Fruit fly (Drosophila melanogaster) whole organism, embryonic: ENCODE results near the gene CG4660.

Experiments used
- Aef1 ChIP-seq: fragments of 200-800 bp; sonication (Bioruptor generic); IDR thresholded peaks from 3 replicates; pipeline ENCODE4 v1.3.6; 2022; ENCODE audit warnings: missing biosample characterization, missing genetic modification characterization
- Asciz ChIP-seq: fragments of 200-800 bp; sonication (Bioruptor generic); optimal IDR thresholded peaks from 2 replicates; lab custom pipeline; 2017; ENCODE audit warnings: missing biosample characterization, mild to moderate bottlenecking, missing genetic modification characterization, missing genetic modification reagents
- B-H1 ChIP-seq: fragments of 200-800 bp; sonication (Bioruptor generic); IDR thresholded peaks from 3 replicates; pipeline ENCODE4 v1.3.6; 2022; ENCODE audit warnings: missing biosample characterization, missing genetic modification characterization
- CG10147 ChIP-seq: fragments of 200-800 bp; sonication (Bioruptor generic); optimal IDR thresholded peaks from 2 replicates; lab custom pipeline; 2019; ENCODE audit warnings: missing biosample characterization, mild to moderate bottlenecking, missing genetic modification characterization, moderate library complexity
- CG1024 ChIP-seq: fragments of 200-800 bp; sonication (Bioruptor generic); IDR thresholded peaks from 2 replicates; pipeline ENCODE4 v1.3.6; 2022; ENCODE audit warnings: missing biosample characterization, missing genetic modification characterization
- CG11247 ChIP-seq: fragments of 200-800 bp; sonication (Bioruptor generic); IDR thresholded peaks from 2 replicates; pipeline ENCODE4 v1.3.6; 2022; ENCODE audit warnings: missing biosample characterization, missing genetic modification characterization
- CG11398 ChIP-seq: fragments of 200-800 bp; sonication (Bioruptor generic); optimal IDR thresholded peaks from 2 replicates; lab custom pipeline; 2016; ENCODE audit warnings: missing biosample characterization, missing genetic modification characterization
- CG12104 ChIP-seq: fragments of 200-800 bp; sonication (Bioruptor generic); optimal IDR thresholded peaks from 3 replicates; lab custom pipeline; 2016; ENCODE audit warnings: missing biosample characterization, missing genetic modification characterization
- CG15479 ChIP-seq: fragments of 200-800 bp; sonication (Bioruptor generic); optimal IDR thresholded peaks from 3 replicates; lab custom pipeline; 2019; ENCODE audit warnings: missing biosample characterization, mild to moderate bottlenecking, missing genetic modification characterization, moderate library complexity
- CG1603 ChIP-seq: fragments of 200-800 bp; sonication (Bioruptor generic); optimal IDR thresholded peaks from 2 replicates; lab custom pipeline; 2019; ENCODE audit warnings: missing biosample characterization, mild to moderate bottlenecking, missing genetic modification characterization, moderate library complexity
- CG1647 ChIP-seq: fragments of 200-800 bp; sonication (Bioruptor generic); optimal IDR thresholded peaks from 3 replicates; lab custom pipeline; 2016; ENCODE audit warnings: missing biosample characterization, missing genetic modification characterization
- CG17829 ChIP-seq: fragments of 200-800 bp; optimal IDR thresholded peaks from 2 replicates; lab custom pipeline; 2019; ENCODE audit warnings: missing biosample characterization, mild to moderate bottlenecking, missing genetic modification characterization, moderate library complexity
- CG2116 ChIP-seq: fragments of 200-800 bp; sonication (Bioruptor generic); optimal IDR thresholded peaks from 3 replicates; lab custom pipeline; 2018; ENCODE audit warnings: missing biosample characterization, mild to moderate bottlenecking, missing genetic modification characterization
- CG3995 ChIP-seq: fragments of 200-800 bp; sonication (Bioruptor generic); optimal IDR thresholded peaks from 3 replicates; lab custom pipeline; 2016; ENCODE audit warnings: missing biosample characterization, missing genetic modification characterization
- CG4617 ChIP-seq: fragments of 200-800 bp; sonication (Bioruptor generic); optimal IDR thresholded peaks from 3 replicates; lab custom pipeline; 2016; ENCODE audit warnings: missing biosample characterization, missing genetic modification characterization, borderline replicate concordance
- CG6272 ChIP-seq: fragments of 200-800 bp; sonication (Bioruptor generic); IDR thresholded peaks from 2 replicates; pipeline ENCODE4 v1.3.6; 2022; ENCODE audit warnings: missing biosample characterization, missing genetic modification characterization
- CG8388 ChIP-seq: fragments of 200-800 bp; sonication (Bioruptor generic); optimal IDR thresholded peaks from 2 replicates; lab custom pipeline; 2019; ENCODE audit warnings: missing biosample characterization, mild to moderate bottlenecking, missing genetic modification characterization, moderate library complexity
- Doc3 ChIP-seq: fragments of 200-800 bp; sonication (Bioruptor generic); IDR thresholded peaks from 3 replicates; pipeline ENCODE4 v1.3.6; 2022; ENCODE audit warnings: missing biosample characterization, missing genetic modification characterization; ENCODE audit not compliant: partially characterized antibody
- Fer3 ChIP-seq: fragments of 200-800 bp; sonication (Bioruptor generic); optimal IDR thresholded peaks from 2 replicates; lab custom pipeline; 2018; ENCODE audit warnings: missing biosample characterization, mild to moderate bottlenecking, missing genetic modification characterization, moderate library complexity
- H15 ChIP-seq: fragments of 200-800 bp; sonication (Bioruptor generic); IDR thresholded peaks from 3 replicates; pipeline ENCODE4 v1.3.6; 2022; ENCODE audit warnings: missing biosample characterization, missing genetic modification characterization
- H2.0 ChIP-seq: fragments of 200-800 bp; sonication (Bioruptor generic); IDR thresholded peaks from 2 replicates; pipeline ENCODE4 v1.3.6; 2022; ENCODE audit warnings: missing biosample characterization, missing genetic modification characterization
- HHEX ChIP-seq: fragments of 200-800 bp; sonication (Bioruptor generic); optimal IDR thresholded peaks from 3 replicates; lab custom pipeline; 2017; ENCODE audit warnings: missing biosample characterization, mild to moderate bottlenecking, missing genetic modification characterization, missing genetic modification reagents
- Hey ChIP-seq: fragments of 200-800 bp; sonication (Bioruptor generic); optimal IDR thresholded peaks from 3 replicates; lab custom pipeline; 2018; ENCODE audit warnings: missing biosample characterization, mild to moderate bottlenecking, missing genetic modification characterization
- Hr3 ChIP-seq: fragments of 200-800 bp; sonication (Bioruptor generic); optimal IDR thresholded peaks from 3 replicates; lab custom pipeline; 2016; ENCODE audit warnings: missing biosample characterization, missing genetic modification characterization
- Hr51 ChIP-seq, 2 experiments: fragments of 200-800 bp; sonication (Bioruptor generic); optimal IDR thresholded peaks; 2 replicates in 1 of 2; 3 replicates in 1 of 2; lab custom pipeline; 2016 to 2018; ENCODE audit warnings: missing biosample characterization in 2 of 2, missing genetic modification characterization in 2 of 2, mild to moderate bottlenecking in 1 of 2, moderate library complexity in 1 of 2
- Lim3 ChIP-seq: fragments of 200-800 bp; sonication (Bioruptor generic); IDR thresholded peaks from 2 replicates; pipeline ENCODE4 v1.3.6; 2022; ENCODE audit warnings: missing biosample characterization, missing genetic modification characterization
- Nf-YA ChIP-seq: fragments of 200-800 bp; sonication (Bioruptor generic); IDR thresholded peaks from 2 replicates; pipeline ENCODE4 v1.3.6; 2022; ENCODE audit warnings: missing biosample characterization, missing genetic modification characterization
- Vsx1 ChIP-seq: fragments of 200-800 bp; sonication (Bioruptor generic); optimal IDR thresholded peaks from 2 replicates; lab custom pipeline; 2017; ENCODE audit warnings: missing biosample characterization, mild to moderate bottlenecking, missing genetic modification characterization, missing genetic modification reagents
- YL-1 ChIP-seq: fragments of 200-800 bp; sonication (Bioruptor generic); optimal IDR thresholded peaks from 3 replicates; lab custom pipeline; 2017; ENCODE audit warnings: missing biosample characterization, mild to moderate bottlenecking, missing genetic modification characterization
- bab2 ChIP-seq: fragments of 200-800 bp; sonication (Bioruptor generic); optimal IDR thresholded peaks from 2 replicates; lab custom pipeline; 2016; ENCODE audit warnings: missing biosample characterization, missing genetic modification characterization
- btn ChIP-seq: fragments of 200-800 bp; sonication (Bioruptor generic); optimal IDR thresholded peaks from 2 replicates; lab custom pipeline; 2016; ENCODE audit warnings: missing biosample characterization, missing genetic modification characterization
- caup ChIP-seq: fragments of 200-800 bp; sonication (Bioruptor generic); optimal IDR thresholded peaks from 3 replicates; lab custom pipeline; 2017; ENCODE audit warnings: missing biosample characterization, mild to moderate bottlenecking, missing genetic modification characterization, moderate library complexity; ENCODE audit not compliant: severe bottlenecking
- corto ChIP-seq: fragments of 200-800 bp; sonication (Bioruptor generic); optimal IDR thresholded peaks from 2 replicates; lab custom pipeline; 2016; ENCODE audit warnings: missing biosample characterization, mild to moderate bottlenecking, missing genetic modification characterization, moderate library complexity
- emc ChIP-seq: fragments of 200-800 bp; sonication (Bioruptor generic); optimal IDR thresholded peaks from 2 replicates; lab custom pipeline; 2016; ENCODE audit warnings: missing biosample characterization, missing genetic modification characterization
- gce ChIP-seq: fragments of 200-800 bp; sonication (Bioruptor generic); IDR thresholded peaks from 3 replicates; pipeline ENCODE4 v1.3.6; 2022; ENCODE audit warnings: missing biosample characterization, missing genetic modification characterization
- inv ChIP-seq: fragments of 200-800 bp; sonication (Bioruptor generic); IDR thresholded peaks from 2 replicates; pipeline ENCODE4 v1.3.6; 2022; ENCODE audit warnings: missing biosample characterization, missing genetic modification characterization; ENCODE audit not compliant: partially characterized antibody
- kni ChIP-seq: fragments of 200-800 bp; sonication (Bioruptor generic); optimal IDR thresholded peaks from 3 replicates; lab custom pipeline; 2017; ENCODE audit warnings: mild to moderate bottlenecking, missing biosample characterization, missing genetic modification reagents, missing genetic modification characterization
- lilli ChIP-seq: fragments of 200-800 bp; sonication (Bioruptor generic); optimal IDR thresholded peaks from 3 replicates; lab custom pipeline; 2016; ENCODE audit warnings: missing biosample characterization, missing genetic modification characterization
- prd ChIP-seq, 3 experiments: fragments of >200 bp in 2 of 3; fragments of 200-800 bp in 1 of 3; sonication (Bioruptor generic) in 1 of 3; optimal IDR thresholded peaks in 2 of 3; IDR thresholded peaks in 1 of 3; 2 replicates in 2 of 3; 3 replicates in 1 of 3; pipeline versions ENCODE4 v1.3.6 to Lab custom; 2017 to 2022; ENCODE audit warnings: missing biosample characterization in 1 of 3, missing genetic modification characterization in 1 of 3
- rib ChIP-seq: fragments of 200-800 bp; sonication (Bioruptor generic); IDR thresholded peaks from 2 replicates; pipeline ENCODE4 v1.3.6; 2022; ENCODE audit warnings: missing biosample characterization, missing genetic modification characterization
- scrt ChIP-seq: fragments of 200-800 bp; sonication (Bioruptor generic); optimal IDR thresholded peaks from 2 replicates; lab custom pipeline; 2018; ENCODE audit warnings: missing biosample characterization, mild to moderate bottlenecking, missing genetic modification characterization, moderate library complexity
- sisA ChIP-seq: fragments of 200-800 bp; sonication (Bioruptor generic); IDR thresholded peaks from 2 replicates; pipeline ENCODE4 v1.3.6; 2022; ENCODE audit warnings: missing biosample characterization, missing genetic modification characterization
- slbo ChIP-seq: fragments of 200-800 bp; sonication (Bioruptor generic); IDR thresholded peaks from 2 replicates; pipeline ENCODE4 v1.3.6; 2022; ENCODE audit warnings: missing biosample characterization, missing genetic modification characterization
- sob ChIP-seq: fragments of 200-800 bp; sonication (Bioruptor generic); IDR thresholded peaks from 2 replicates; pipeline ENCODE4 v1.3.6; 2022; ENCODE audit warnings: missing biosample characterization, missing genetic modification characterization
- sqz ChIP-seq: fragments of 200-800 bp; sonication (Bioruptor generic); optimal IDR thresholded peaks from 3 replicates; lab custom pipeline; 2018; ENCODE audit warnings: missing biosample characterization, mild to moderate bottlenecking, missing genetic modification characterization
- sug ChIP-seq: fragments of 200-800 bp; optimal IDR thresholded peaks from 2 replicates; lab custom pipeline; 2019; ENCODE audit warnings: missing biosample characterization, mild to moderate bottlenecking, missing genetic modification characterization, moderate library complexity
- tap ChIP-seq: fragments of 200-800 bp; optimal IDR thresholded peaks from 3 replicates; lab custom pipeline; 2019; ENCODE audit warnings: missing biosample characterization, mild to moderate bottlenecking, missing genetic modification characterization, moderate library complexity
- tio ChIP-seq: fragments of 200-800 bp; sonication (Bioruptor generic); optimal IDR thresholded peaks from 2 replicates; lab custom pipeline; 2017; ENCODE audit warnings: missing biosample characterization, missing genetic modification characterization, inconsistent platforms
- zfh1 ChIP-seq: fragments of 200-800 bp; sonication (Bioruptor generic); IDR thresholded peaks from 3 replicates; pipeline ENCODE4 v1.3.6; 2022; ENCODE audit warnings: missing biosample characterization, missing genetic modification characterization

CG4660 gene

DNA sequence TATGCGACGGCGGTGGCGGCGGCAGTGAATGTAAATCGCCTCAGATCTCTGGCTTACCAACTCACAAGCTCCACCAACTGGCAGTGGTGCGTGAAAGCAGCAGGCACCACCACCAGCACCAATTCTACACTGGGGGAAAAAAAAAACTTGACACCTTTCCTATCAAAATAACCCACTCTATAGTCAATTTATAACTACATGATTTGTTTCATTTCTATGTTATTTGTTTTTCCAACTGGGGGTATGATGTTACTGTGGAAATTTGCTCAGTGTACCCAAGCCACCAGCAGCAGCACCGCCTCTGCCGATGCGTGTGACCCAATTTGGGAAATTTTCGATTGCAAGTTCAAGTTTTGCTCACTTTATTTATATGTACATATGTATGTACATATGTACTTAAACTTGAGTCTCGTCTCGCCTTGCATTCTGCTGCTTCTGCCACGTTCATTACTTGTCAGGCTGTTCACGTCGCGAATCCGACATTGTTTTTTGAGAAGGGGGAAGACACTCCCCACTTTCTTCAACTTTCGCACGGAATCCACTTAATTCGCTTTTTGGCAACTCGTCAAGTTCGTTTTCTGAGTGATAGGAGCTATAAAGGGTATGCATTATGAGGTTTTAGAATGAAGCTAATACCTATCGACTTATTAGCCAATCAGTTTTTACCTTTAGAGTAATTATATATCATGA, 21.9 kb downstream of the CG4660 start (continued):
- no peak for TF ChIP-seq scrt (GFP tag; lab: Kevin White, UChicago)
- TF ChIP-seq CG11247 (GFP tag; lab: Robert Waterston, UW): no peak
- no peak for TF ChIP-seq kni (GFP tag; lab: Kevin White, UChicago)
- TF ChIP-seq Vsx1 (GFP tag; lab: Kevin White, UChicago): no peak
- TF ChIP-seq CG10147: no peak
- TF ChIP-seq inv (GFP tag; lab: Robert Waterston, UW): no peak
- peak; percentile 41; the same call in 1 of the 2 replicates for TF ChIP-seq H2.0 (GFP tag; lab: Robert Waterston, UW)
- no peak for TF ChIP-seq bab2
- TF ChIP-seq rib (GFP tag; lab: Robert Waterston, UW): no peak
- TF ChIP-seq HHEX (GFP tag; lab: Kevin White, UChicago): no peak
- no peak for TF ChIP-seq emc (GFP tag; lab: Kevin White, UChicago)
- TF ChIP-seq CG12104 (GFP tag; lab: Kevin White, UChicago): no peak
- peak; percentile 56; the same call in 1 of the 2 replicates for TF ChIP-seq sisA (GFP tag; lab: Robert Waterston, UW)
- no peak for TF ChIP-seq tio (GFP tag; lab: Kevin White, UChicago)
- TF ChIP-seq H15: peak; percentile 59; the same call in 2 of the 3 replicates
- peak; percentile 40; the same call in 1 of the 3 replicates for TF ChIP-seq Aef1 (GFP tag; lab: Robert Waterston, UW)
- no peak for TF ChIP-seq Fer3 (tag; lab: Kevin White, UChicago)
- no peak for TF ChIP-seq btn (GFP tag; lab: Kevin White, UChicago)
- TF ChIP-seq corto (GFP tag; lab: Kevin White, UChicago): no peak
- no peak for TF ChIP-seq CG17829 (tag; lab: Kevin White, UChicago)
- no peak for TF ChIP-seq CG2116 (GFP tag; lab: Kevin White, UChicago)
- peak; percentile 16; the same call in 1 of the 3 replicates for TF ChIP-seq B-H1 (GFP tag; lab: Robert Waterston, UW)
- TF ChIP-seq prd (optimal IDR thresholded peaks at IDR 0.05; lab: Kevin White, UChicago): no peak
- TF ChIP-seq prd (GFP tag; IDR thresholded peaks at IDR 0.05; lab: Robert Waterston, UW): peak; percentile 64; the same call in 2 of the 3 replicates
- TF ChIP-seq slbo (GFP tag; lab: Robert Waterston, UW): no peak
- no peak for TF ChIP-seq Hr3 (GFP tag; lab: Kevin White, UChicago)
- no peak for TF ChIP-seq CG1603 (tag; lab: Kevin White, UChicago)
- peak; percentile 20 for TF ChIP-seq CG8388 (GFP tag; lab: Kevin White, UChicago)
- TF ChIP-seq lilli: no peak
- 0 out of 2 replicates have a peak, but pooled peaks have one; percentile 18 for TF ChIP-seq CG1024
- peak; percentile 47; the same call in 1 of the 2 replicates for TF ChIP-seq Nf-YA (GFP tag; lab: Robert Waterston, UW)
- no peak for TF ChIP-seq sob (GFP tag; lab: Robert Waterston, UW)
- TF ChIP-seq YL-1 (GFP tag; lab: Kevin White, UChicago): no peak
- no peak for TF ChIP-seq Lim3
- no peak for TF ChIP-seq Doc3 (GFP tag; lab: Robert Waterston, UW)
- TF ChIP-seq Asciz: no peak
- no peak for TF ChIP-seq CG4617 (GFP tag; lab: Kevin White, UChicago)
- no peak for TF ChIP-seq sug
- TF ChIP-seq Hr51 (GFP tag; optimal IDR thresholded peaks at IDR 0.05; lab: Kevin White, UChicago): peak in 1 of 2 experiments; percentile 43
- no peak for TF ChIP-seq CG1647
- TF ChIP-seq CG15479 (GFP tag; lab: Kevin White, UChicago): no peak
- TF ChIP-seq tap (tag; lab: Kevin White, UChicago): no peak
- no peak for TF ChIP-seq caup (GFP tag; lab: Kevin White, UChicago)
- no peak for TF ChIP-seq sqz (GFP tag; lab: Kevin White, UChicago)
- TF ChIP-seq Hey (tag; lab: Kevin White, UChicago): no peak
- no peak for TF ChIP-seq CG11398 (GFP tag; lab: Kevin White, UChicago)
- 0 out of 3 replicates have a peak, but pooled peaks have one; percentile 34 for TF ChIP-seq gce (GFP tag; lab: Robert Waterston, UW)
- TF ChIP-seq CG3995: no peak
- TF ChIP-seq CG6272 (GFP tag; lab: Robert Waterston, UW): no peak
- peak; percentile 60; the same call in 2 of the 3 replicates for TF ChIP-seq zfh1 (GFP tag; lab: Robert Waterston, UW)
